Worm (Caenorhabditis elegans) whole organism, late embryonic: ENCODE data around the gene srbc-2.

Experiments used
- ama-1 ChIP-seq: fragments of 150-350 bp; optimal IDR thresholded peaks from 2 replicates; lab custom pipeline; 2014
- ceh-14 ChIP-seq: sonication (generic microtip); optimal IDR thresholded peaks from 2 replicates; lab custom pipeline; 2016; ENCODE audit warnings: missing genotype, missing genetic modification characterization, missing compliant biosample characterization
- ceh-19 ChIP-seq: fragments of 200-800 bp; sonication (Bioruptor generic); optimal IDR thresholded peaks from 2 replicates; lab custom pipeline; 2018; ENCODE audit warnings: mild to moderate bottlenecking, missing genetic modification characterization, missing compliant biosample characterization
- ets-4 ChIP-seq: sonication (generic microtip); optimal IDR thresholded peaks from 2 replicates; lab custom pipeline; 2016; ENCODE audit warnings: missing genetic modification characterization, missing compliant biosample characterization
- eyg-1 ChIP-seq: sonication (generic microtip); optimal IDR thresholded peaks from 2 replicates; lab custom pipeline; 2016; ENCODE audit warnings: missing genotype, missing genetic modification characterization, missing compliant biosample characterization
- hlh-6 ChIP-seq: sonication (generic microtip); optimal IDR thresholded peaks from 2 replicates; lab custom pipeline; 2016; ENCODE audit warnings: missing genotype, missing genetic modification characterization, missing compliant biosample characterization
- pha-2 ChIP-seq: sonication (generic microtip); optimal IDR thresholded peaks from 2 replicates; lab custom pipeline; 2017; ENCODE audit warnings: mild to moderate bottlenecking, missing genetic modification characterization, missing compliant biosample characterization

ce11 chrV:3391005-3391404 is 14.1 kb upstream of the srbc-2 start:
- TF ChIP-seq ceh-14 (tag; lab: Kevin White, UChicago) (no peak), pha-2 (tag; lab: Kevin White, UChicago) (no peak), eyg-1 (tag; lab: Kevin White, UChicago) (no peak), hlh-6 (tag; lab: Kevin White, UChicago) (no peak), ama-1 (no peak), ets-4 (tag; lab: Kevin White, UChicago) (no peak), ceh-19 (no peak)
